Worm (Caenorhabditis elegans) whole organism, L4 larva: ENCODE measurements around the gene F54E7.9.

Source experiments
- ceh-28 ChIP-seq: fragments of 150-350 bp; optimal IDR thresholded peaks from 2 replicates; lab custom pipeline; 2014; ENCODE audit warnings: missing biosample characterization, missing genetic modification reagents, missing genetic modification characterization
- lin-13 ChIP-seq: fragments of 150-350 bp; optimal IDR thresholded peaks from 2 replicates; lab custom pipeline; 2014; ENCODE audit warnings: missing biosample characterization, missing genetic modification reagents, missing genetic modification characterization
- unc-39 ChIP-seq: sonication (generic microtip); optimal IDR thresholded peaks from 2 replicates; lab custom pipeline; 2017; ENCODE audit warnings: missing biosample characterization, missing genetic modification characterization

DNA sequence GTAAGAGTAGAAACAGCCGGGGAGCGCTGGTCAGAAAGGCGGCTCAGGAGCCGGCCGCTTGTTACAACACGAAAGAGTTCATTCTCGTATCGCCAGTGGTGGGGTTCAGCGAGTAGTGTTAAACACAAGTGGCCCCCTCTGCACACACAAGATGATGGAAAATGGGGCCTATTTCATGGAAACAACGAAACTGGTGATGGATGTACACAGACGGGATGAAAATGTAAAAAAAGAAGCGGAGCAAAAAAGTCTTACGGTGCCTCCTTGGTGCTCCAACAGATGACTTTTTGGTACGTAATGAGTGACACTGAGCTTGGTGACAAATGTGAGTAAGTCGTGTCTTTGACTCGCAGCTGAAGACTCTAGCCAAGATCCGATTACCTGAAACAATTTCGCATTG lies 30.3 kb upstream of the F54E7.9 start:
- TF ChIP-seq unc-39 (tag; lab: Kevin White, UChicago) (no peak), lin-13 (GFP tag; lab: Kevin White, UChicago) (no peak), ceh-28 (tag; lab: Kevin White, UChicago) (no peak)
